Worm (Caenorhabditis elegans): Measurements from ENCODE around the gene Y53F4B.39.

Y53F4B.39 gene

ce11 chrII:15157880-15158279 is 47.9 kb downstream of the Y53F4B.39 start, which contains the start of gene ptr-20:
TSS of gene ptr-20 (plus strand) at chrII:15158180.
- TF ChIP-seq snpc-1.3 (tag; optimal IDR thresholded peaks at IDR 0.05; ENCODE audit: insufficient read depth) (no peak), zim-3 (tag; optimal IDR thresholded peaks at IDR 0.05) (no peak), F52B5.7 (tag; optimal IDR thresholded peaks at IDR 0.05) (no peak), somi-1 (GFP tag; optimal IDR thresholded peaks at IDR 0.05) (no peak), mes-4 (tag; optimal IDR thresholded peaks at IDR 0.05) (no peak), athp-1 (tag; optimal IDR thresholded peaks at IDR 0.05) (no peak), mcd-1 (GFP tag; IDR thresholded peaks at IDR 0.05) (no peak), F55B11.4 (tag; optimal IDR thresholded peaks at IDR 0.05; ENCODE audit: borderline replicate concordance, insufficient read depth) (no peak), F57C9.4 (tag; optimal IDR thresholded peaks at IDR 0.05) (no peak), madf-3 (GFP tag; IDR thresholded peaks at IDR 0.05) (no peak), attf-3 (GFP tag; conservative IDR thresholded peaks at IDR 0.05) (no peak), let-607 (tag; optimal IDR thresholded peaks at IDR 0.05) (no peak), lin-40 (tag; optimal IDR thresholded peaks at IDR 0.05) (no peak), lin-35 (GFP tag; optimal IDR thresholded peaks at IDR 0.05) (no peak), pbrm-1 (GFP tag; IDR thresholded peaks at IDR 0.05) (no peak)

- TF ChIP-seq atf-7 (tag; optimal IDR thresholded peaks at IDR 0.05) (no peak), ztf-6 (GFP tag; IDR thresholded peaks at IDR 0.05) (no peak), ama-1 (optimal IDR thresholded peaks at IDR 0.05) (no peak), ama-1 (GFP tag; optimal IDR thresholded peaks at IDR 0.05) (no peak)
Measured at ce11 chrII:15158364-15158763, 48.4 kb downstream of the Y53F4B.39 start.

- TF ChIP-seq atf-7 (tag; optimal IDR thresholded peaks at IDR 0.05), result no peak
- peak; percentile 39 for TF ChIP-seq nhr-80 (tag; optimal IDR thresholded peaks at IDR 0.05)
Measured at ce11 chrII:15164453-15164852, 54.5 kb downstream of the Y53F4B.39 start, which contains the start of gene gst-26. TSS of gene gst-26 (minus strand) at chrII:15164553.

ce11 chrII:15165681-15166235 is 55.8 kb downstream of the Y53F4B.39 start, which contains the start of gene gst-27:
TSS of gene gst-27 (minus strand) at chrII:15165731.
- TF ChIP-seq fkh-3 (tag; optimal IDR thresholded peaks at IDR 0.05), result peak; percentile 77
- TF ChIP-seq F37B4.10 (GFP tag; IDR thresholded peaks at IDR 0.05), result no peak
- 0 out of 2 replicates have a peak, but pooled peaks have one; percentile 35 for TF ChIP-seq F33H1.4 (GFP tag; IDR thresholded peaks at IDR 0.05)
- no peak for TF ChIP-seq aptf-2 (GFP tag; conservative IDR thresholded peaks at IDR 0.05)
- peak; percentile 83 for TF ChIP-seq nfyb-1 (GFP tag; IDR thresholded peaks at IDR 0.05)
- peak; percentile 34 for TF ChIP-seq ztf-3 (GFP tag; optimal IDR thresholded peaks at IDR 0.05)
- peak in 1 of 3 experiments; percentile 86 for TF ChIP-seq lin-35 (GFP tag; optimal IDR thresholded peaks at IDR 0.05)
- TF ChIP-seq ztf-28 (GFP tag; IDR thresholded peaks at IDR 0.05), result 0 out of 2 replicates have a peak, but pooled peaks have one; percentile 70
- TF ChIP-seq cebp-1 (GFP tag; IDR thresholded peaks at IDR 0.05), result no peak
- peak; percentile 86 for TF ChIP-seq cebp-1 (tag; optimal IDR thresholded peaks at IDR 0.05)
- TF ChIP-seq mes-4 (tag; optimal IDR thresholded peaks at IDR 0.05), result peak; percentile 89
- TF ChIP-seq atf-7 (tag; optimal IDR thresholded peaks at IDR 0.05), result peak; percentile 78
- peak; percentile 38; the same call in 1 of the 2 replicates for TF ChIP-seq K11D2.4 (GFP tag; IDR thresholded peaks at IDR 0.05)
- peak; percentile 73 for TF ChIP-seq egrh-3 (GFP tag; IDR thresholded peaks at IDR 0.05)
- TF ChIP-seq xnd-1 (tag; optimal IDR thresholded peaks at IDR 0.05), result no peak
- peak; percentile 89 for TF ChIP-seq B0261.1 (tag; optimal IDR thresholded peaks at IDR 0.05)
- TF ChIP-seq ceh-79 (tag; optimal IDR thresholded peaks at IDR 0.05), result peak; percentile 64
- peak; percentile 95 for TF ChIP-seq ZK185.1 (tag; optimal IDR thresholded peaks at IDR 0.05; ENCODE audit: poor library complexity, severe bottlenecking)
- TF ChIP-seq attf-5 (GFP tag; optimal IDR thresholded peaks at IDR 0.05), result peak; percentile 82
- peak; percentile 31 for TF ChIP-seq F10E7.11 (tag; optimal IDR thresholded peaks at IDR 0.05)
- TF ChIP-seq bed-2 (GFP tag; IDR thresholded peaks at IDR 0.05), result 0 out of 2 replicates have a peak, but pooled peaks have one; percentile 63
- TF ChIP-seq F23B12.7 (tag; optimal IDR thresholded peaks at IDR 0.05; ENCODE audit: insufficient read depth), result peak; percentile 97
- TF ChIP-seq hsf-1 (GFP tag; IDR thresholded peaks at IDR 0.05), result peak; percentile 72
- TF ChIP-seq unc-130 (GFP tag; optimal IDR thresholded peaks at IDR 0.05), result peak; percentile 61
- TF ChIP-seq B0019.2 (GFP tag; conservative IDR thresholded peaks at IDR 0.05), result 0 out of 2 replicates have a peak, but pooled peaks have one; percentile 28
- peak; percentile 70 to 83 for TF ChIP-seq rec-8 (tag; optimal IDR thresholded peaks at IDR 0.05)

Measured in whole organism, young adult.